Fruit fly (Drosophila melanogaster) whole organism, embryonic: ENCODE data around the gene CG13962.
A peak's percentile ranks its signal among the peaks of the same experiment; 100 is the strongest.

Experiments used
- Asciz ChIP-seq: fragments of 200-800 bp; sonication (Bioruptor generic); optimal IDR thresholded peaks from 2 replicates; lab custom pipeline; 2017; ENCODE audit warnings: missing biosample characterization, mild to moderate bottlenecking, missing genetic modification characterization, missing genetic modification reagents
- B-H1 ChIP-seq: fragments of 200-800 bp; sonication (Bioruptor generic); IDR thresholded peaks from 3 replicates; pipeline ENCODE4 v1.3.6; 2022; ENCODE audit warnings: missing biosample characterization, missing genetic modification characterization
- CG1024 ChIP-seq: fragments of 200-800 bp; sonication (Bioruptor generic); IDR thresholded peaks from 2 replicates; pipeline ENCODE4 v1.3.6; 2022; ENCODE audit warnings: missing biosample characterization, missing genetic modification characterization
- CG10321 ChIP-seq: fragments of 200-800 bp; sonication (Bioruptor generic); IDR thresholded peaks from 2 replicates; pipeline ENCODE4 v1.3.6; 2022; ENCODE audit warnings: missing biosample characterization, missing genetic modification characterization
- CG11093 ChIP-seq: fragments of 200-800 bp; sonication (Bioruptor generic); IDR thresholded peaks from 3 replicates; pipeline ENCODE4 v1.3.6; 2022; ENCODE audit warnings: missing biosample characterization, missing genetic modification characterization
- CG1603 ChIP-seq: fragments of 200-800 bp; sonication (Bioruptor generic); optimal IDR thresholded peaks from 2 replicates; lab custom pipeline; 2019; ENCODE audit warnings: missing biosample characterization, mild to moderate bottlenecking, missing genetic modification characterization, moderate library complexity
- CG17361 ChIP-seq: fragments of 200-800 bp; sonication (Bioruptor generic); IDR thresholded peaks from 3 replicates; pipeline ENCODE4 v1.3.6; 2022; ENCODE audit warnings: missing biosample characterization, missing genetic modification characterization
- CG17385 ChIP-seq: fragments of 200-800 bp; sonication (Bioruptor generic); optimal IDR thresholded peaks from 3 replicates; lab custom pipeline; 2018; ENCODE audit warnings: missing biosample characterization, mild to moderate bottlenecking, missing genetic modification characterization
- CG2712 ChIP-seq: fragments of 200-800 bp; optimal IDR thresholded peaks from 3 replicates; lab custom pipeline; 2019; ENCODE audit warnings: missing biosample characterization, mild to moderate bottlenecking, missing genetic modification characterization, moderate library complexity
- CG30431 ChIP-seq: fragments of 200-800 bp; sonication (Bioruptor generic); optimal IDR thresholded peaks from 2 replicates; lab custom pipeline; 2017; ENCODE audit warnings: missing biosample characterization, missing genetic modification characterization
- CG31224 ChIP-seq: fragments of 200-800 bp; sonication (Bioruptor generic); IDR thresholded peaks from 2 replicates; pipeline ENCODE4 v1.3.6; 2022; ENCODE audit warnings: missing biosample characterization, missing genetic modification characterization
- CG33213 ChIP-seq: fragments of 200-800 bp; sonication (Bioruptor generic); optimal IDR thresholded peaks from 3 replicates; lab custom pipeline; 2016; ENCODE audit warnings: missing biosample characterization, missing genetic modification characterization
- CG4854 ChIP-seq: fragments of 200-800 bp; sonication (Bioruptor generic); optimal IDR thresholded peaks from 2 replicates; lab custom pipeline; 2016; ENCODE audit warnings: missing biosample characterization, missing genetic modification characterization, inconsistent platforms
- CG6254 ChIP-seq: fragments of 200-800 bp; sonication (Bioruptor generic); optimal IDR thresholded peaks from 3 replicates; lab custom pipeline; 2017; ENCODE audit warnings: mild to moderate bottlenecking, missing biosample characterization, missing genetic modification reagents, missing genetic modification characterization
- CG6791 ChIP-seq: fragments of 200-800 bp; sonication (Bioruptor generic); IDR thresholded peaks from 3 replicates; pipeline ENCODE4 v1.3.6; 2022; ENCODE audit warnings: missing biosample characterization, missing genetic modification characterization; ENCODE audit not compliant: partially characterized antibody
- CG7928 ChIP-seq: fragments of 200-800 bp; sonication (Bioruptor generic); optimal IDR thresholded peaks from 2 replicates; lab custom pipeline; 2017; ENCODE audit warnings: missing biosample characterization, mild to moderate bottlenecking, missing genetic modification characterization
- CG8359 ChIP-seq: fragments of 200-800 bp; sonication (Bioruptor generic); optimal IDR thresholded peaks from 2 replicates; lab custom pipeline; 2017; ENCODE audit warnings: missing biosample characterization, mild to moderate bottlenecking, missing genetic modification characterization, borderline replicate concordance
- CG8478 ChIP-seq: fragments of >200 bp; optimal IDR thresholded peaks from 2 replicates; lab custom pipeline; 2018
- CG9215 ChIP-seq: fragments of 200-800 bp; sonication (Bioruptor generic); IDR thresholded peaks from 2 replicates; pipeline ENCODE4 v1.3.6; 2022; ENCODE audit warnings: missing biosample characterization, missing genetic modification characterization
- CG9932 ChIP-seq: fragments of 200-800 bp; sonication (Bioruptor generic); IDR thresholded peaks from 2 replicates; pipeline ENCODE4 v1.3.6; 2022; ENCODE audit warnings: missing biosample characterization, missing genetic modification characterization
- CoRest ChIP-seq: fragments of 200-800 bp; sonication (Bioruptor generic); optimal IDR thresholded peaks from 3 replicates; lab custom pipeline; 2018; ENCODE audit warnings: missing biosample characterization, mild to moderate bottlenecking, missing genetic modification characterization, moderate library complexity
- Drgx ChIP-seq: fragments of 200-800 bp; sonication (Bioruptor generic); IDR thresholded peaks from 2 replicates; pipeline ENCODE4 v1.3.6; 2022; ENCODE audit warnings: missing biosample characterization, missing genetic modification characterization
- Kr ChIP-seq: fragments of 200-800 bp; sonication (Bioruptor generic); optimal IDR thresholded peaks from 2 replicates; lab custom pipeline; 2017; ENCODE audit warnings: missing biosample characterization, mild to moderate bottlenecking, missing genetic modification characterization
- Med ChIP-seq: fragments of 200-800 bp; sonication (Bioruptor generic); peaks from one replicate; lab custom pipeline; 2016; ENCODE audit warnings: missing biosample characterization, missing genetic modification characterization, mild to moderate bottlenecking, inconsistent platforms, moderate library complexity
- Neu2 ChIP-seq: fragments of 200-800 bp; sonication (Bioruptor generic); optimal IDR thresholded peaks from 3 replicates; lab custom pipeline; 2016; ENCODE audit warnings: missing biosample characterization, missing genetic modification characterization, borderline replicate concordance
- PHDP ChIP-seq: fragments of 200-800 bp; sonication (Bioruptor generic); optimal IDR thresholded peaks from 3 replicates; lab custom pipeline; 2018; ENCODE audit warnings: missing biosample characterization, mild to moderate bottlenecking, missing genetic modification characterization, moderate library complexity
- Ptx1 ChIP-seq: fragments of 200-800 bp; sonication (Bioruptor generic); IDR thresholded peaks from 2 replicates; pipeline ENCODE4 v1.3.6; 2022; ENCODE audit warnings: missing biosample characterization, missing genetic modification characterization
- ara ChIP-seq: fragments of 200-800 bp; sonication (Bioruptor generic); IDR thresholded peaks from 2 replicates; pipeline ENCODE4 v1.3.6; 2022; ENCODE audit warnings: missing biosample characterization, missing genetic modification characterization
- chif ChIP-seq, 2 experiments: fragments of 200-800 bp; sonication (Bioruptor generic); optimal IDR thresholded peaks; 3 replicates each; lab custom pipeline; 2016; ENCODE audit warnings: missing biosample characterization in 2 of 2, missing genetic modification characterization in 2 of 2
- croc ChIP-seq: fragments of 200-800 bp; sonication (Bioruptor generic); conservative IDR thresholded peaks from 3 replicates; pipeline ENCODE4 v1.3.6; 2022; ENCODE audit warnings: missing biosample characterization, missing genetic modification characterization
- cwo ChIP-seq: fragments of 200-800 bp; sonication (Bioruptor generic); optimal IDR thresholded peaks from 3 replicates; lab custom pipeline; 2017; ENCODE audit warnings: missing biosample characterization, missing genetic modification characterization, mild to moderate bottlenecking, moderate library complexity, missing genetic modification reagents
- dan ChIP-seq: fragments of 200-800 bp; sonication (Bioruptor generic); IDR thresholded peaks from 2 replicates; pipeline ENCODE4 v1.3.6; 2022; ENCODE audit warnings: missing biosample characterization, missing genetic modification characterization
- fd102C ChIP-seq: fragments of 200-800 bp; sonication (Bioruptor generic); optimal IDR thresholded peaks from 2 replicates; lab custom pipeline; 2018; ENCODE audit warnings: missing biosample characterization, mild to moderate bottlenecking, missing genetic modification characterization, moderate library complexity
- hth ChIP-seq: fragments of >200 bp; optimal IDR thresholded peaks from 2 replicates; lab custom pipeline; 2017; ENCODE audit warnings: inconsistent platforms
- mld ChIP-seq: fragments of 200-800 bp; sonication (Bioruptor generic); IDR thresholded peaks from 3 replicates; pipeline ENCODE4 v1.3.6; 2022; ENCODE audit warnings: missing biosample characterization, missing genetic modification characterization; ENCODE audit not compliant: partially characterized antibody
- nau ChIP-seq: fragments of 200-800 bp; sonication (Bioruptor generic); optimal IDR thresholded peaks from 3 replicates; lab custom pipeline; 2017; ENCODE audit warnings: missing biosample characterization, mild to moderate bottlenecking, missing genetic modification characterization, missing genetic modification reagents
- nmo ChIP-seq: fragments of 200-800 bp; sonication (Bioruptor generic); optimal IDR thresholded peaks from 2 replicates; lab custom pipeline; 2018; ENCODE audit warnings: missing biosample characterization, mild to moderate bottlenecking, missing genetic modification characterization, moderate library complexity
- pan ChIP-seq, 4 experiments: fragments of >200 bp in 3 of 4; fragments of 200-800 bp in 1 of 4; sonication (Bioruptor generic) in 1 of 4; optimal IDR thresholded peaks in 3 of 4; IDR thresholded peaks in 1 of 4; 2 replicates each; pipeline versions ENCODE4 v1.3.6 to Lab custom; 2017 to 2022; ENCODE audit warnings: missing biosample characterization in 2 of 4, missing genetic modification characterization in 2 of 4, mixed read lengths in 1 of 4
- ro ChIP-seq: fragments of 200-800 bp; sonication (Bioruptor generic); IDR thresholded peaks from 2 replicates; pipeline ENCODE4 v1.3.6; 2022; ENCODE audit warnings: missing biosample characterization, missing genetic modification characterization
- shn ChIP-seq: fragments of 200-800 bp; sonication (Bioruptor generic); optimal IDR thresholded peaks from 3 replicates; lab custom pipeline; 2016; ENCODE audit warnings: missing biosample characterization, missing genetic modification characterization
- sima ChIP-seq: fragments of 200-800 bp; sonication (Bioruptor generic); optimal IDR thresholded peaks from 2 replicates; lab custom pipeline; 2016; ENCODE audit warnings: missing biosample characterization, missing genetic modification characterization
- stwl ChIP-seq: fragments of 200-800 bp; sonication (Bioruptor generic); optimal IDR thresholded peaks from 3 replicates; lab custom pipeline; 2018; ENCODE audit warnings: missing biosample characterization, mild to moderate bottlenecking, missing genetic modification characterization, moderate library complexity
- tna ChIP-seq: fragments of 200-800 bp; sonication (Bioruptor generic); IDR thresholded peaks from 2 replicates; pipeline ENCODE4 v1.3.6; 2022; ENCODE audit warnings: missing biosample characterization, missing genetic modification characterization; ENCODE audit not compliant: partially characterized antibody
- unc-4 ChIP-seq: fragments of 200-800 bp; sonication (Bioruptor generic); IDR thresholded peaks from 2 replicates; pipeline ENCODE4 v1.3.6; 2022; ENCODE audit warnings: missing biosample characterization, missing genetic modification characterization; ENCODE audit not compliant: partially characterized antibody
- vnd ChIP-seq: fragments of 200-800 bp; sonication (Bioruptor generic); IDR thresholded peaks from 3 replicates; pipeline ENCODE4 v1.3.6; 2022; ENCODE audit warnings: missing biosample characterization, missing genetic modification characterization; ENCODE audit not compliant: partially characterized antibody
- vvl ChIP-seq: fragments of 200-800 bp; sonication (Bioruptor generic); IDR thresholded peaks from 2 replicates; pipeline ENCODE4 v1.3.6; 2022; ENCODE audit warnings: missing biosample characterization, missing genetic modification characterization
- zen ChIP-seq: fragments of 200-800 bp; sonication (Bioruptor generic); optimal IDR thresholded peaks from 3 replicates; lab custom pipeline; 2018; ENCODE audit warnings: missing biosample characterization, mild to moderate bottlenecking, missing genetic modification characterization, moderate library complexity

Gene CG13962

DNA sequence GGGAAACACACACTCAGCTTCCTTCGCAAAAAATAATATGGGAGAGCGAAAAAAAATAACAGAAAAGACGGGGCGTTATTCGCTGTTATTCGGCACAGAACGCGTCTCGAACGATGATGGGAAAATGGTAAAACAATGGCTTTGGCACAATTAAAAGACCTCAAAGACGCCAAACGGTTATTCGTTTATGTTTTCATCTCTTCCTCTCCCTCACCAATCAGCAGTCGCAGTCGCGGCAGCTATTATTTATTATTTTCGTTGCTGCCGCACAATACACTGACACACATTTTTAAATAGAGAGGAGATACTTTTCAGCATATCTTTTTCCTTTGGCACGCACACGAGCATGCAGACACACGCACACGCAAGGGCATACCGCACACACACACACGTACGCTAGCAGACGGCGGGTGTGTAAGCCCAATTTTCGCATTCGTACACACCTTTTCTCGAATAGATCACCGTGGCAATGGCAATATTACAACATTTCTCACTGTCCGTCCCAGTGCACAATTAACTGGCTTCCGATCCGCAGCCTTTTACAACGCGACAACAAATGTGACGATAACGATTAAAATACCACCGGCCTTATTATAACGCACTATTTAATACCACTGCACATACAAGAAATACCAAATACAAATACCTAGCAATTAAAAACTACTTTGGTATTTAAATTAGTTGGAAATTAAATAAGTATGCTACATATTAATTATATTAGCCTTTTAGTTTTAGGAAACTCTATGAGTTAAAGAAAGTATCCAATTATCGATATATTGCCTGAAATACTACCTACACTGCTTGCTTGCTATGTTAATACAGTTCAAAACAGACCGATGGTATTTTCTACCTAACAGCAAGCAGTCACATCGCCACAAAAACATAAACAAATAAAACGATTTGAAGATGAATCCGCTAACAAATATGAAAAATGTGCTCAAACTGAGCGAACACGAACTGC, 22.7 kb downstream of the CG13962 start, which contains the start of the genes CdGAPr and CG10466 (continued):
- peak; percentile 11 for TF ChIP-seq CG1603 (tag; lab: Kevin White, UChicago)
- no peak for TF ChIP-seq Kr (GFP tag; lab: Kevin White, UChicago)
- TF ChIP-seq mld = no peak
- no peak for TF ChIP-seq CG8359
- peak; percentile 71 for TF ChIP-seq Med
- no peak for TF ChIP-seq CG9215 (GFP tag; lab: Robert Waterston, UW)
- TF ChIP-seq nau (GFP tag; lab: Kevin White, UChicago) = no peak
- no peak for TF ChIP-seq CG4854 (GFP tag; lab: Kevin White, UChicago)
- TF ChIP-seq shn (GFP tag; lab: Kevin White, UChicago) = no peak
- peak; percentile 27; the same call in 1 of the 2 replicates for TF ChIP-seq tna (GFP tag; lab: Robert Waterston, UW)
- no peak for TF ChIP-seq Drgx
- TF ChIP-seq hth = no peak
- TF ChIP-seq sima (GFP tag; lab: Kevin White, UChicago) = no peak
- no peak for TF ChIP-seq ara
- no peak for TF ChIP-seq vvl
- no peak for TF ChIP-seq CG30431 (GFP tag; lab: Kevin White, UChicago)
- TF ChIP-seq CG33213 (GFP tag; lab: Kevin White, UChicago) = peak; percentile 63
- no peak for TF ChIP-seq pan (optimal IDR thresholded peaks at IDR 0.05; lab: Kevin White, UChicago)
- no peak for TF ChIP-seq pan (GFP tag; optimal IDR thresholded peaks at IDR 0.05 in 1 of 2, IDR thresholded peaks at IDR 0.05 in 1 of 2)
- peak; percentile 78 for TF ChIP-seq zen
- TF ChIP-seq CG6791 (GFP tag; lab: Robert Waterston, UW) = peak; percentile 55
- TF ChIP-seq CG10321 (GFP tag; lab: Robert Waterston, UW) = no peak
- no peak for TF ChIP-seq chif (GFP tag; optimal IDR thresholded peaks at IDR 0.05; lab: Kevin White, UChicago)
- TF ChIP-seq CG17361 (GFP tag; lab: Robert Waterston, UW) = peak; percentile 68; the same call in 2 of the 3 replicates
- no peak for TF ChIP-seq Ptx1 (GFP tag; lab: Robert Waterston, UW)
- TF ChIP-seq CG2712 (tag; lab: Kevin White, UChicago) = peak; percentile 49
- TF ChIP-seq ro (GFP tag; lab: Robert Waterston, UW) = no peak
- peak; percentile 84 for TF ChIP-seq stwl (tag; lab: Kevin White, UChicago)
- TF ChIP-seq nmo (GFP tag; lab: Kevin White, UChicago) = peak; percentile 76
- no peak for TF ChIP-seq Asciz (GFP tag; lab: Kevin White, UChicago)
- TF ChIP-seq fd102C (GFP tag; lab: Kevin White, UChicago) = no peak
- no peak for TF ChIP-seq CG7928 (GFP tag; lab: Kevin White, UChicago)
- no peak for TF ChIP-seq cwo
- TF ChIP-seq CG6254 (GFP tag; lab: Kevin White, UChicago) = no peak
- TF ChIP-seq CG17385 (GFP tag; lab: Kevin White, UChicago) = no peak
- TF ChIP-seq B-H1 (GFP tag; lab: Robert Waterston, UW) = no peak
- TF ChIP-seq croc = no peak
- peak; percentile 98 for TF ChIP-seq Neu2 (GFP tag; lab: Kevin White, UChicago)
- TF ChIP-seq vnd (GFP tag; lab: Robert Waterston, UW) = no peak
- TF ChIP-seq CG8478 (lab: Kevin White, UChicago) = no peak
- TF ChIP-seq CG9932 (GFP tag; lab: Robert Waterston, UW) = no peak
- TF ChIP-seq CoRest (tag; lab: Kevin White, UChicago) = peak; percentile 44
- no peak for TF ChIP-seq unc-4 (GFP tag; lab: Robert Waterston, UW)
- TF ChIP-seq CG31224 (GFP tag; lab: Robert Waterston, UW) = no peak
- no peak for TF ChIP-seq dan (GFP tag; lab: Robert Waterston, UW)
- peak; percentile 20 for TF ChIP-seq PHDP (tag; lab: Kevin White, UChicago)
- no peak for TF ChIP-seq CG11093 (GFP tag; lab: Robert Waterston, UW)
- no peak for TF ChIP-seq CG1024
